Worm (Caenorhabditis elegans) whole organism, mixed stage, embryonic: ENCODE results near the gene F10D7.11.

Experiments used
- M03D4.4 ChIP-seq: sonication (generic microtip); optimal IDR thresholded peaks from 2 replicates; lab custom pipeline; 2017; ENCODE audit warnings: mild to moderate bottlenecking, missing genetic modification characterization, missing compliant biosample characterization
- ceh-83 ChIP-seq: fragments of 200-800 bp; sonication (Bioruptor generic); optimal IDR thresholded peaks from 2 replicates; lab custom pipeline; 2018; ENCODE audit warnings: mild to moderate bottlenecking, missing genetic modification characterization, missing compliant biosample characterization
- elt-1 ChIP-seq: sonication (generic microtip); optimal IDR thresholded peaks from 2 replicates; lab custom pipeline; 2017; ENCODE audit warnings: missing genetic modification characterization, mild to moderate bottlenecking, missing compliant biosample characterization, antibody characterized with exemption, moderate library complexity, borderline replicate concordance; ENCODE audit not compliant: insufficient read depth
- hlh-1 ChIP-seq: fragments of 150-350 bp; optimal IDR thresholded peaks from 2 replicates; lab custom pipeline; 2014; ENCODE audit warnings: missing biosample characterization, missing genetic modification reagents, missing genetic modification characterization
- lin-32 ChIP-seq: fragments of 200-800 bp; sonication (Bioruptor generic); optimal IDR thresholded peaks from 2 replicates; lab custom pipeline; 2018; ENCODE audit warnings: mild to moderate bottlenecking, missing genetic modification characterization, missing compliant biosample characterization
- nhr-12 ChIP-seq: fragments of 150-350 bp; optimal IDR thresholded peaks from 2 replicates; lab custom pipeline; 2014; ENCODE audit warnings: missing biosample characterization, missing genetic modification characterization
- nhr-237 ChIP-seq: fragments of 150-350 bp; optimal IDR thresholded peaks from 2 replicates; lab custom pipeline; 2014; ENCODE audit warnings: missing biosample characterization, missing genetic modification characterization
- nhr-28 ChIP-seq: fragments of 150-350 bp; optimal IDR thresholded peaks from 2 replicates; lab custom pipeline; 2014; ENCODE audit warnings: missing biosample characterization, missing genetic modification characterization
- pha-4 ChIP-seq: fragments of 150-350 bp; optimal IDR thresholded peaks from 2 replicates; lab custom pipeline; 2018; ENCODE audit warnings: missing biosample characterization, missing genetic modification reagents, missing genetic modification characterization
- snpc-4 ChIP-seq: fragments of 150-350 bp; optimal IDR thresholded peaks from 2 replicates; lab custom pipeline; 2014; ENCODE audit warnings: missing biosample characterization, missing genetic modification characterization
- sptf-1 ChIP-seq: sonication (generic microtip); optimal IDR thresholded peaks from 2 replicates; lab custom pipeline; 2017; ENCODE audit warnings: mild to moderate bottlenecking, missing genetic modification characterization, moderate library complexity, missing compliant biosample characterization
- ztf-11 ChIP-seq: fragments of 150-350 bp; optimal IDR thresholded peaks from 2 replicates; lab custom pipeline; 2014; ENCODE audit warnings: missing biosample characterization, missing genetic modification characterization

DNA sequence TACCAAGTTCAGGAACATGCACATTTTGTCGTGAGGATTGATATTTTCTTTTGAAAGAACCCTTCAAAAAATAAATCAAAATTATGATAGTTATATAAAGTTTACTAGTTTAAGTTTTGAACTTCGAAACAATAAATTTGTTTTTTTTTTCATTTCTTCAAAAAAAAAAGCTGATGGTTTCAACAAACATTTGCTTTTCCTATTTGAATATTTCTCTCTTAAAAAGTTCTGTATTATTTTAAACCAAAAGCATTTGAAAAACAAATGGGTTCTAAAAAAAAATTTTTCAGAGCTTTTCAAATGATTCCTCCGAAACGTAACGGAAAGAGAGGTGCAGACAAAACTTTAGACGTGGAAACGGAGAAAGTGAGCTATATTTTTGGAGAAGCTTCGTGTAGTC lies 22.1 kb upstream of the F10D7.11 start, which contains the start of gene C53C11.1:
- TF ChIP-seq lin-32 (GFP tag; lab: Kevin White, UChicago), result no peak
- TF ChIP-seq nhr-237 (tag; lab: Kevin White, UChicago), result no peak
- TF ChIP-seq M03D4.4 (tag; lab: Kevin White, UChicago), result no peak
- TF ChIP-seq nhr-12 (tag; lab: Kevin White, UChicago), result no peak
- no peak for TF ChIP-seq snpc-4 (tag; lab: Kevin White, UChicago)
- no peak for TF ChIP-seq pha-4
- TF ChIP-seq nhr-28 (tag; lab: Kevin White, UChicago), result no peak
- no peak for TF ChIP-seq ceh-83 (GFP tag; lab: Kevin White, UChicago)
- TF ChIP-seq elt-1 (tag; lab: Kevin White, UChicago), result no peak
- no peak for TF ChIP-seq sptf-1 (tag; lab: Kevin White, UChicago)
- no peak for TF ChIP-seq ztf-11 (tag; lab: Kevin White, UChicago)
- no peak for TF ChIP-seq hlh-1 (tag; lab: Kevin White, UChicago)
